Fruit fly (Drosophila melanogaster): ENCODE measurements around the gene lectin-33A.

- no peak for TF ChIP-seq cic (GFP tag; optimal IDR thresholded peaks at IDR 0.05)
- no peak for TF ChIP-seq cnc (optimal IDR thresholded peaks at IDR 0.05)
- peak; percentile 53 for TF ChIP-seq toe (GFP tag; optimal IDR thresholded peaks at IDR 0.05)
- TF ChIP-seq CG12768 (GFP tag; optimal IDR thresholded peaks at IDR 0.05) = peak; percentile 73
- TF ChIP-seq CG5204 (GFP tag; optimal IDR thresholded peaks at IDR 0.05) = peak; percentile 57
Measured at dm6 chr2L:11003925-11004673, 2.2 kb downstream of the lectin-33A start, which contains the start of gene RpL9.

Data from whole organism, adult.